Worm (Caenorhabditis elegans): ENCODE data around the gene cyk-7.
A peak's percentile ranks its signal among the peaks of the same experiment; 100 is the strongest.

Gene cyk-7

ce11 chrIII:7768963-7769362, 26.2 kb downstream of the cyk-7 start, which contains the start of gene ZK686.3:
ZK686.3 (minus strand) TSS chrIII:7769063.
- no peak for TF ChIP-seq fkh-10 (GFP tag; optimal IDR thresholded peaks at IDR 0.05)
- TF ChIP-seq ceh-31 (tag; optimal IDR thresholded peaks at IDR 0.05), result no peak

- no peak for TF ChIP-seq pros-1 (tag; optimal IDR thresholded peaks at IDR 0.05)
- no peak for TF ChIP-seq T23F11.4 (GFP tag; optimal IDR thresholded peaks at IDR 0.05)
These were observed 27.8 kb downstream of the cyk-7 start, which contains the start of gene ZK686.5 for ce11 chrIII:7767415-7767814. ZK686.5 (minus strand) TSS chrIII:7767515.

ce11 chrIII:7765974-7766373, 29.2 kb downstream of the cyk-7 start, which contains the start of gene ZK686.2:
ZK686.2 (minus strand) TSS chrIII:7766052.
- TF ChIP-seq nfya-1 (tag; optimal IDR thresholded peaks at IDR 0.05) (peak; percentile 24), ceh-48 (tag; optimal IDR thresholded peaks at IDR 0.05) (peak; percentile 77), unc-42 (tag; optimal IDR thresholded peaks at IDR 0.05) (peak; percentile 40), eyg-1 (tag; optimal IDR thresholded peaks at IDR 0.05) (no peak), ztf-16 (tag; optimal IDR thresholded peaks at IDR 0.05) (no peak)

ce11 chrIII:7763503-7763902, 31.7 kb downstream of the cyk-7 start, which contains the start of gene mtx-2:
mtx-2 (minus strand) TSS chrIII:7763603.
- TF ChIP-seq dve-1 (tag; optimal IDR thresholded peaks at IDR 0.05) (no peak), hlh-15 (tag; optimal IDR thresholded peaks at IDR 0.05) (no peak), sdc-2 (tag; optimal IDR thresholded peaks at IDR 0.05) (no peak), ceh-2 (tag; optimal IDR thresholded peaks at IDR 0.05) (no peak), rnt-1 (tag; optimal IDR thresholded peaks at IDR 0.05) (no peak)

ce11 chrIII:7762250-7762649, 33.0 kb downstream of the cyk-7 start:
- TF ChIP-seq elt-2 (tag; optimal IDR thresholded peaks at IDR 0.05) (peak; percentile 80), odd-2 (tag; optimal IDR thresholded peaks at IDR 0.05) (no peak)

ce11 chrIII:7758562-7758961, 36.6 kb downstream of the cyk-7 start, which contains the start of gene pcp-1:
pcp-1 (plus strand) TSS chrIII:7758903.
- no peak for TF ChIP-seq nhr-11 (tag; optimal IDR thresholded peaks at IDR 0.05)
- TF ChIP-seq elt-2 (tag; optimal IDR thresholded peaks at IDR 0.05), result peak; percentile 25

- TF ChIP-seq ceh-22 (tag; optimal IDR thresholded peaks at IDR 0.05), result no peak
- no peak for TF ChIP-seq pha-2 (tag; optimal IDR thresholded peaks at IDR 0.05)
- TF ChIP-seq tbx-2 (tag; optimal IDR thresholded peaks at IDR 0.05), result no peak
- no peak for TF ChIP-seq nhr-11 (tag; optimal IDR thresholded peaks at IDR 0.05)
- no peak for TF ChIP-seq ttx-3 (tag; optimal IDR thresholded peaks at IDR 0.05)
- TF ChIP-seq F13H6.1 (tag; optimal IDR thresholded peaks at IDR 0.05), result no peak
- no peak for TF ChIP-seq unc-86 (tag; optimal IDR thresholded peaks at IDR 0.05)
- no peak for TF ChIP-seq ceh-18 (tag; optimal IDR thresholded peaks at IDR 0.05)
- TF ChIP-seq pax-1 (tag; optimal IDR thresholded peaks at IDR 0.05), result no peak
- no peak for TF ChIP-seq eyg-1 (tag; optimal IDR thresholded peaks at IDR 0.05)
- no peak for TF ChIP-seq elt-4 (tag; optimal IDR thresholded peaks at IDR 0.05)
These were observed 40.9 kb downstream of the cyk-7 start, which contains the start of gene cdh-3 for ce11 chrIII:7754348-7754747. cdh-3 (minus strand) TSS chrIII:7754448.

Measured in whole organism, late embryonic.